Worm (Caenorhabditis elegans): ENCODE data around the gene rps-18.

The rps-18 gene

ce11 chrIV:14838095-14838494 lies 12.6 kb downstream of the rps-18 start:
- TF ChIP-seq ceh-82 (tag; optimal IDR thresholded peaks at IDR 0.05) (no peak), blmp-1 (tag; optimal IDR thresholded peaks at IDR 0.05; ENCODE audit: insufficient read depth) (peak; percentile 56), snpc-4 (tag; optimal IDR thresholded peaks at IDR 0.05) (peak; percentile 8), ztf-4 (tag; optimal IDR thresholded peaks at IDR 0.05) (peak; percentile 52), elt-1 (tag; optimal IDR thresholded peaks at IDR 0.05) (no peak), ama-1 (optimal IDR thresholded peaks at IDR 0.05) (no peak), alr-1 (tag; optimal IDR thresholded peaks at IDR 0.05) (no peak), ztf-1 (GFP tag; conservative IDR thresholded peaks at IDR 0.05) (no peak), sem-4 (tag; optimal IDR thresholded peaks at IDR 0.05) (peak; percentile 89), nhr-77 (tag; optimal IDR thresholded peaks at IDR 0.05) (no peak), nhr-12 (tag; optimal IDR thresholded peaks at IDR 0.05) (no peak), nhr-10 (tag; optimal IDR thresholded peaks at IDR 0.05) (no peak), lsy-2 (tag; optimal IDR thresholded peaks at IDR 0.05) (peak; percentile 77 to 90), crh-2 (tag; optimal IDR thresholded peaks at IDR 0.05) (peak; percentile 84), unc-62 (GFP tag; optimal IDR thresholded peaks at IDR 0.05) (no peak), mbf-1 (tag; optimal IDR thresholded peaks at IDR 0.05) (no peak), C34F6.9 (tag; optimal IDR thresholded peaks at IDR 0.05) (peak; percentile 94), nhr-23 (tag; optimal IDR thresholded peaks at IDR 0.05) (no peak), nhr-11 (tag; optimal IDR thresholded peaks at IDR 0.05) (no peak), R02D3.7 (tag; optimal IDR thresholded peaks at IDR 0.05) (no peak), zag-1 (tag; optimal IDR thresholded peaks at IDR 0.05) (peak; percentile 64), peb-1 (tag; optimal IDR thresholded peaks at IDR 0.05) (no peak), nhr-129 (tag; optimal IDR thresholded peaks at IDR 0.05) (peak; percentile 97), gmeb-1 (tag; optimal IDR thresholded peaks at IDR 0.05) (peak; percentile 75), dmd-4 (tag; optimal IDR thresholded peaks at IDR 0.05) (no peak), lin-13 (GFP tag; optimal IDR thresholded peaks at IDR 0.05) (peak; percentile 83), F13H6.1 (tag; optimal IDR thresholded peaks at IDR 0.05) (peak; percentile 85), fos-1 (tag; optimal IDR thresholded peaks at IDR 0.05) (peak; percentile 49), egl-27 (tag; optimal IDR thresholded peaks at IDR 0.05) (peak; percentile 80), nhr-25 (tag; optimal IDR thresholded peaks at IDR 0.05) (peak; percentile 83), ztf-11 (tag; optimal IDR thresholded peaks at IDR 0.05) (peak; percentile 21), lin-39 (tag; optimal IDR thresholded peaks at IDR 0.05) (no peak), ceh-16 (tag; optimal IDR thresholded peaks at IDR 0.05) (peak; percentile 30), aly-2 (tag; optimal IDR thresholded peaks at IDR 0.05) (no peak), nhr-6 (tag; optimal IDR thresholded peaks at IDR 0.05) (peak; percentile 76), sma-9 (GFP tag; optimal IDR thresholded peaks at IDR 0.05) (peak; percentile 94), sma-9 (tag; optimal IDR thresholded peaks at IDR 0.05) (no peak), unc-39 (tag; optimal IDR thresholded peaks at IDR 0.05) (no peak), lin-11 (tag; optimal IDR thresholded peaks at IDR 0.05) (no peak), elt-3 (tag; optimal IDR thresholded peaks at IDR 0.05) (no peak), nhr-21 (tag; optimal IDR thresholded peaks at IDR 0.05) (peak; percentile 86), Y55F3AM.14 (GFP tag; optimal IDR thresholded peaks at IDR 0.05) (peak; percentile 76), unc-55 (GFP tag; optimal IDR thresholded peaks at IDR 0.05) (peak; percentile 93), nhr-237 (tag; optimal IDR thresholded peaks at IDR 0.05) (no peak), sma-3 (GFP tag; optimal IDR thresholded peaks at IDR 0.05) (peak; percentile 93), ZK546.5 (tag; optimal IDR thresholded peaks at IDR 0.05) (no peak), skn-1 (tag; optimal IDR thresholded peaks at IDR 0.05) (no peak), mdl-1 (tag; optimal IDR thresholded peaks at IDR 0.05) (no peak), mab-5 (tag; optimal IDR thresholded peaks at IDR 0.05) (peak; percentile 53)
